Worm (Caenorhabditis elegans) whole organism, midembryonic: ENCODE measurements around the gene myrf-2.

Experiments
- T22C8.4 ChIP-seq: fragments of 200-800 bp; sonication (Bioruptor generic); IDR thresholded peaks from 2 replicates; pipeline ENCODE4 v1.3.6; 2022; ENCODE audit warnings: missing genetic modification characterization, missing compliant biosample characterization
- cog-1 ChIP-seq: sonication (generic microtip); optimal IDR thresholded peaks from 2 replicates; lab custom pipeline; 2016; ENCODE audit warnings: missing genetic modification characterization, missing compliant biosample characterization
- klf-2 ChIP-seq: fragments of 200-800 bp; sonication (Bioruptor generic); conservative IDR thresholded peaks from 2 replicates; pipeline ENCODE4 v1.3.6; 2022; ENCODE audit warnings: missing genetic modification reagents, missing genetic modification characterization, missing compliant biosample characterization
- ref-1 ChIP-seq: fragments of 200-800 bp; sonication (Bioruptor generic); conservative IDR thresholded peaks from 2 replicates; pipeline ENCODE4 v1.3.6; 2022; ENCODE audit warnings: missing genetic modification reagents, missing genetic modification characterization, missing compliant biosample characterization
- tab-1 ChIP-seq: fragments of 200-800 bp; sonication (Bioruptor generic); IDR thresholded peaks from 2 replicates; pipeline ENCODE4 v1.3.6; 2022; ENCODE audit warnings: missing genetic modification characterization, missing compliant biosample characterization
- ztf-23 ChIP-seq: fragments of 200-800 bp; sonication (Bioruptor generic); IDR thresholded peaks from 2 replicates; pipeline ENCODE4 v1.3.6; 2022; ENCODE audit warnings: missing genetic modification reagents, missing genetic modification characterization, missing compliant biosample characterization
- ztf-29 ChIP-seq: fragments of 200-800 bp; sonication (Bioruptor generic); IDR thresholded peaks from 2 replicates; pipeline ENCODE4 v1.3.6; 2022; ENCODE audit warnings: missing genetic modification reagents, missing genetic modification characterization, missing compliant biosample characterization

DNA sequence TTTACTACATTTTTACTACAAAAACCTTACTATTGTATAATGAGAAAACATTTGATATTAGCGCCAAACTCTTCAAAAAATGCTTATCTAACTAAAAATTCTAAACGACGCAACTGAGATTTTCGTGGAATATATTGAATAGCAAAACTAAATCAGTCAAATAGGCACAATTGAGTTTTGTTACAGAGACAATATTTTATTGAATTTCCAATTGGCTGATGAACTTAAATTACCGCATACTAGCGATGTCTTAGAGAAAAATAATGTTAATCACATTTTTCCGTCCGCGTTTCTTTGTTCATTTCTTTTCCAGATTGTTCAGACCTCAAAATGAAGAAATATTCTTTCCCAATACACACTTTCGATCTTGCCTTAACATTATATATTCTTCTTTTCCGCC, 31.7 kb downstream of the myrf-2 start:
- TF ChIP-seq ztf-23 (GFP tag; lab: Robert Waterston, UW) (no peak), ztf-29 (GFP tag; lab: Robert Waterston, UW) (no peak), cog-1 (tag; lab: Kevin White, UChicago) (no peak), klf-2 (GFP tag; lab: Robert Waterston, UW) (no peak), ref-1 (GFP tag; lab: Robert Waterston, UW) (no peak), T22C8.4 (GFP tag; lab: Robert Waterston, UW) (no peak), tab-1 (GFP tag; lab: Robert Waterston, UW) (no peak)
